Fruit fly (Drosophila melanogaster) whole organism, wandering third instar larva: ENCODE data around the gene CG31102.

Experiments
- Abd-B ChIP-seq: fragments of >200 bp; optimal IDR thresholded peaks from 2 replicates; lab custom pipeline; 2017; ENCODE audit warnings: missing biosample characterization, missing genetic modification characterization
- CG32264 ChIP-seq: fragments of 200-800 bp; sonication (Bioruptor generic); optimal IDR thresholded peaks from 2 replicates; lab custom pipeline; 2016; ENCODE audit warnings: missing biosample characterization, missing genetic modification characterization
- CG9705 ChIP-seq: fragments of 200-800 bp; sonication (Bioruptor generic); optimal IDR thresholded peaks from 2 replicates; lab custom pipeline; 2018; ENCODE audit warnings: missing biosample characterization, mild to moderate bottlenecking, missing genetic modification characterization
- CrebA ChIP-seq: fragments of 200-800 bp; sonication (Bioruptor generic); optimal IDR thresholded peaks from 2 replicates; lab custom pipeline; 2016; ENCODE audit warnings: missing biosample characterization, mild to moderate bottlenecking, missing genetic modification characterization, borderline replicate concordance
- Dfd ChIP-seq: fragments of >200 bp; optimal IDR thresholded peaks from 2 replicates; lab custom pipeline; 2017; ENCODE audit warnings: missing biosample characterization, missing genetic modification characterization
- GATAd ChIP-seq: sonication (Bioruptor generic); optimal IDR thresholded peaks from 2 replicates; lab custom pipeline; 2016; ENCODE audit warnings: missing biosample characterization, missing genetic modification characterization
- HLH106 ChIP-seq: fragments of 200-800 bp; optimal IDR thresholded peaks from 3 replicates; lab custom pipeline; 2019; ENCODE audit warnings: missing biosample characterization, mild to moderate bottlenecking, missing genetic modification characterization, moderate library complexity
- Hr78 ChIP-seq: fragments of >200 bp; optimal IDR thresholded peaks from 2 replicates; lab custom pipeline; 2017; ENCODE audit warnings: missing biosample characterization, missing genetic modification characterization
- Hr83 ChIP-seq: fragments of 200-300 bp; sonication (Bioruptor generic); optimal IDR thresholded peaks from 2 replicates; lab custom pipeline; 2016; ENCODE audit warnings: missing biosample characterization, mild to moderate bottlenecking, missing genetic modification characterization, moderate library complexity; ENCODE audit not compliant: poor library complexity, severe bottlenecking
- Jra ChIP-seq: sonication (Bioruptor generic); optimal IDR thresholded peaks from 2 replicates; lab custom pipeline; 2016; ENCODE audit warnings: missing biosample characterization, missing genetic modification characterization
- Mio ChIP-seq: sonication (Bioruptor generic); optimal IDR thresholded peaks from 2 replicates; lab custom pipeline; 2016; ENCODE audit warnings: missing biosample characterization, missing genetic modification characterization
- Myc ChIP-seq: fragments of >200 bp; optimal IDR thresholded peaks from 2 replicates; lab custom pipeline; 2017
- N ChIP-seq: fragments of >200 bp; optimal IDR thresholded peaks from 2 replicates; lab custom pipeline; 2018; ENCODE audit warnings: missing biosample characterization, missing external identifiers, missing genetic modification characterization
- OdsH ChIP-seq: fragments of 200-800 bp; sonication (Bioruptor generic); optimal IDR thresholded peaks from 2 replicates; lab custom pipeline; 2016; ENCODE audit warnings: missing biosample characterization, mild to moderate bottlenecking, missing genetic modification characterization
- Rel ChIP-seq, 2 experiments: fragments of 200-800 bp; sonication (Bioruptor generic) in 1 of 2; optimal IDR thresholded peaks; 2 replicates in 1 of 2; 3 replicates in 1 of 2; lab custom pipeline; 2016 to 2019; ENCODE audit warnings: mild to moderate bottlenecking in 2 of 2, missing biosample characterization in 2 of 2, missing genetic modification characterization in 2 of 2, moderate library complexity in 1 of 2
- Sp1 ChIP-seq: fragments of 200-800 bp; sonication (Bioruptor generic); optimal IDR thresholded peaks from 3 replicates; lab custom pipeline; 2019; ENCODE audit warnings: missing biosample characterization, mild to moderate bottlenecking, missing genetic modification characterization, moderate library complexity
- br ChIP-seq: fragments of 200-800 bp; sonication (Bioruptor generic); optimal IDR thresholded peaks from 2 replicates; lab custom pipeline; 2016; ENCODE audit warnings: missing biosample characterization, missing genetic modification characterization
- brk ChIP-seq: fragments of 200-800 bp; sonication (Bioruptor generic); optimal IDR thresholded peaks from 2 replicates; lab custom pipeline; 2016; ENCODE audit warnings: missing biosample characterization, mild to moderate bottlenecking, missing genetic modification characterization
- dl ChIP-seq, 2 experiments: fragments of 175-275, 200-275 bp in 1 of 2; fragments of 200-275 bp in 1 of 2; sonication (Bioruptor generic); optimal IDR thresholded peaks; lab custom pipeline; 2018; ENCODE audit warnings: mild to moderate bottlenecking in 2 of 2, missing biosample characterization in 2 of 2, missing genetic modification characterization in 2 of 2, moderate library complexity in 2 of 2; ENCODE audit not compliant: partially characterized antibody in 2 of 2, insufficient read depth in 1 of 2
- dmrt93B ChIP-seq: fragments of 200-800 bp; sonication (Bioruptor generic); optimal IDR thresholded peaks from 2 replicates; lab custom pipeline; 2018; ENCODE audit warnings: missing biosample characterization, mild to moderate bottlenecking, missing genetic modification characterization
- dsf ChIP-seq: sonication (Bioruptor generic); optimal IDR thresholded peaks from 2 replicates; lab custom pipeline; 2016; ENCODE audit warnings: missing biosample characterization, missing genetic modification characterization, borderline replicate concordance
- ey ChIP-seq: fragments of 200-800 bp; sonication (Bioruptor generic); optimal IDR thresholded peaks from 2 replicates; lab custom pipeline; 2016; ENCODE audit warnings: missing biosample characterization, missing genetic modification characterization
- foxo ChIP-seq, 2 experiments: fragments of 200-800 bp; sonication (Bioruptor generic); optimal IDR thresholded peaks; 2 replicates in 1 of 2; 3 replicates in 1 of 2; lab custom pipeline; 2016 to 2017; ENCODE audit warnings: missing biosample characterization in 2 of 2, missing genetic modification characterization in 2 of 2
- fru ChIP-seq: fragments of 200-800 bp; sonication (Bioruptor generic); optimal IDR thresholded peaks from 3 replicates; lab custom pipeline; 2016; ENCODE audit warnings: missing biosample characterization, mild to moderate bottlenecking, missing genetic modification characterization
- lola ChIP-seq: fragments of >200 bp; optimal IDR thresholded peaks from 2 replicates; lab custom pipeline; 2017; ENCODE audit warnings: missing biosample characterization, missing genetic modification characterization
- psq ChIP-seq: fragments of 200-800 bp; sonication (Bioruptor generic); optimal IDR thresholded peaks from 3 replicates; lab custom pipeline; 2017; ENCODE audit warnings: missing biosample characterization, mild to moderate bottlenecking, missing genetic modification characterization, moderate library complexity
- rgr ChIP-seq: fragments of 200-800 bp; sonication (Bioruptor generic); optimal IDR thresholded peaks from 3 replicates; lab custom pipeline; 2016; ENCODE audit warnings: missing biosample characterization, mild to moderate bottlenecking, missing genetic modification characterization
- sage ChIP-seq: fragments of 200-800 bp; sonication (Bioruptor generic); optimal IDR thresholded peaks from 2 replicates; lab custom pipeline; 2016; ENCODE audit warnings: missing biosample characterization, mild to moderate bottlenecking, missing genetic modification characterization
- sv ChIP-seq: fragments of 200-800 bp; sonication (Bioruptor generic); optimal IDR thresholded peaks from 3 replicates; lab custom pipeline; 2016; ENCODE audit warnings: missing biosample characterization, missing genetic modification characterization
- tai ChIP-seq: sonication (Bioruptor generic); optimal IDR thresholded peaks from 2 replicates; lab custom pipeline; 2016; ENCODE audit warnings: missing biosample characterization, missing genetic modification characterization
- usp ChIP-seq: fragments of >200 bp; optimal IDR thresholded peaks from 2 replicates; lab custom pipeline; 2017; ENCODE audit warnings: missing biosample characterization, missing genetic modification characterization

CG31102 gene

DNA sequence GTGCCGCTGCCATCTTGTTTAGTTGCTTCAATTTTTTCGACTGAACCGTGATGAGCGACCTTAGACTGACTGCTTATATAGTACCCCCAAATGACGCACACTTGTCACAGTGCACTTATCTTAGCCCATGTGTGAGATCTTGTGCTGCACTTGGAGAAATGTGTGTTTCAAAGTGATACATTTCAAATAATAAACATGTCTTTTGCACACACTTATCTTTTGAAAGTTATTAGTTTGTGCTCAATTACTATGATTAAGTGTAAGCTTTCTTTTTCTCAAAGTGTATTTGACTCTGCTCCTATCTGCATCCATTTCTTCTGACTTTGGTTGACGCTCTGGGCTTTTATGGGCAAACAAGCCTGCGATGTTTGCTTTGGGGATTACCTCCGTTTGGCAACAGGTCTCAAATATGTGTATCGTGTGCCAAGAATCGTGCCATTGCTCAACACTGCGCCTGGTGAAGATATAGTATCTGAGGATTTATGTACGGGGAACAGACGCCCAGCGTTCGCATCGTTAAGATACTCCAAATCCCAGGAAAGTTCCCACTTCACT lies 15.5 kb downstream of the CG31102 start, which contains the start of gene CG10514:
Gene CG10514 (minus strand): TSS at position 51 of the 555 bp plus-strand sequence.
- peak; percentile 13 for TF ChIP-seq fru (GFP tag; lab: Kevin White, UChicago)
- TF ChIP-seq Abd-B (GFP tag; lab: Kevin White, UChicago): no peak
- peak; percentile 77 for TF ChIP-seq Hr83
- TF ChIP-seq foxo (GFP tag; optimal IDR thresholded peaks at IDR 0.05; lab: Kevin White, UChicago): peak in 1 of 2 experiments; percentile 18
- TF ChIP-seq psq (GFP tag; lab: Kevin White, UChicago): peak; percentile 18
- peak; percentile 24 for TF ChIP-seq rgr (GFP tag; lab: Kevin White, UChicago)
- TF ChIP-seq HLH106 (tag; lab: Kevin White, UChicago): no peak
- TF ChIP-seq Sp1 (GFP tag; lab: Kevin White, UChicago): peak; percentile 10
- peak; percentile 36 for TF ChIP-seq br (GFP tag; lab: Kevin White, UChicago)
- TF ChIP-seq ey: peak; percentile 4
- TF ChIP-seq OdsH: peak; percentile 43
- TF ChIP-seq sage (GFP tag; lab: Kevin White, UChicago): no peak
- no peak for TF ChIP-seq dsf (GFP tag; lab: Kevin White, UChicago)

DNA sequence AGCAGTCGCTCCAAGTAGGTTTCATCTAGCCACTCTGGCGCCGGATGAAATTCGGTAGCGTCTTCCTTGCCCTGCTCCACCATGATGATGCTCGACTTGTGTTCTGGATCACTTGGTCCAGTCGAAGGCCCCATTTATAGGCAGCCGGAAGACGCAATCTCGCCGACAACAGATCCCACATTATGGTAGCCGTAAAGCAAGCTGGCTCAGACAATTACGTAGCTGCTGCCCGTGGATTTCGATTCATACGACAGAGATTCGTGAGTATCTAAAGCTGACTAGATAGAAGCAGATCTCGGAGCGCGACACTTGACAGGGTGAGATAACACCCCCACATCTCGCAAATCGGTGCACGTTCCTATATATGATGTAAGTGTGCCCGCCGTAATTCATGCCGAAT lies 18.3 kb downstream of the CG31102 start, which contains the start of gene CG10513:
Gene CG10513 (minus strand): TSS at position 101 of the 400 bp plus-strand sequence.
- TF ChIP-seq Rel (GFP tag; optimal IDR thresholded peaks at IDR 0.05; lab: Kevin White, UChicago) (no peak), Rel (tag; optimal IDR thresholded peaks at IDR 0.05; lab: Kevin White, UChicago) (no peak), br (GFP tag; lab: Kevin White, UChicago) (no peak), ey (no peak), HLH106 (tag; lab: Kevin White, UChicago) (no peak), CG9705 (GFP tag; lab: Kevin White, UChicago) (no peak), GATAd (GFP tag; lab: Kevin White, UChicago) (no peak), N (GFP tag; lab: Kevin White, UChicago) (no peak), brk (GFP tag; lab: Kevin White, UChicago) (no peak), Hr78 (GFP tag; lab: Kevin White, UChicago) (no peak), dmrt93B (GFP tag; lab: Kevin White, UChicago) (no peak), CrebA (GFP tag; lab: Kevin White, UChicago) (no peak), sv (GFP tag; lab: Kevin White, UChicago) (no peak), tai (GFP tag; lab: Kevin White, UChicago) (no peak)

DNA sequence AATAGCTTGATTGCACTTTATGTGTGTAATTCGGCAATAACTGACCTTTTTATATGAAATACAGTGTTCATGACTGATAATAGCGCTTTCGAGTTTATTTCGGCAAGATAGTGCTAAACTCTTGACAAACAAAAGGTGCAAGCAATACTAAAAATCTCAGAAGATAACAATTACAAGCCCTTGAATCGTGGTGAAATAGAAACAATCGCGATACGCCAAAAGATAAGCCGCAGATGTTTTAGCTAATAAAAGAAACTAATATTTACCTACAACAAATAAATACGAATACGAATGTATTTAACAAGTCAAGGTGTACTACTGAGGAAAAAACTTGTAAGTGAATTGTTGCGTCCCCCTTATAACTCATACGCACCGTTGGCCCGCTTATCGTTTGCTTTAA lies 20.1 kb downstream of the CG31102 start:
- TF ChIP-seq psq (GFP tag; lab: Kevin White, UChicago): no peak
- no peak for TF ChIP-seq sv (GFP tag; lab: Kevin White, UChicago)
- no peak for TF ChIP-seq Mio (GFP tag; lab: Kevin White, UChicago)
- no peak for TF ChIP-seq CG32264 (GFP tag; lab: Kevin White, UChicago)
- no peak for TF ChIP-seq usp (GFP tag; lab: Kevin White, UChicago)
- TF ChIP-seq CG9705 (GFP tag; lab: Kevin White, UChicago): no peak
- TF ChIP-seq Sp1 (GFP tag; lab: Kevin White, UChicago): no peak
- TF ChIP-seq Hr78 (GFP tag; lab: Kevin White, UChicago): no peak
- TF ChIP-seq brk (GFP tag; lab: Kevin White, UChicago): no peak
- no peak for TF ChIP-seq Jra (GFP tag; lab: Kevin White, UChicago)
- TF ChIP-seq lola: no peak
- TF ChIP-seq ey: no peak
- TF ChIP-seq Dfd (GFP tag; lab: Kevin White, UChicago): no peak

DNA sequence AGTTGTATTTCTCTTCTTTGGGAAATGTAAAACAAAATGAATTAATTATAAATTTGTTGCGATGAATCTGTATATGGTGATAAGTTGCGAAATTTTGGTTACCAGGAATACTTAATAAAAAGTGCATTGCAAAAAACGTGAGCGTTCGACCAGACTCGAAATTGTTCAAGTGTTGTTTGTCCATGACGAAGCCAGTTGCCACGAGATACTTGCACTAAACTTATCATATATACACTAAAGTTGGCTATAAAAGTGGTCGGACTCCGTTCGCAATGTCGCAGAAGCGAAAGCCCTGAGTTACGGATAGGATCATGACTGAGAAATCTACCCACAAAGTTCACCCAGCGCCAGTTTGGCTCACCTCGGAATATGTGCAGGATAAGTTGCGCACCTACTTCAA lies 21.9 kb downstream of the CG31102 start, which contains the start of gene CG11878:
Gene CG11878 (plus strand): TSS at position 301 of the 400 bp plus-strand sequence.
- TF ChIP-seq rgr (GFP tag; lab: Kevin White, UChicago): no peak
- TF ChIP-seq CG32264 (GFP tag; lab: Kevin White, UChicago): no peak
- TF ChIP-seq Myc: no peak
- no peak for TF ChIP-seq sage (GFP tag; lab: Kevin White, UChicago)
- TF ChIP-seq dl (GFP tag; optimal IDR thresholded peaks at IDR 0.05; lab: Kevin White, UChicago; ENCODE audit: insufficient read depth in 1 of 2, partially characterized antibody in 2 of 2): no peak
- no peak for TF ChIP-seq Mio (GFP tag; lab: Kevin White, UChicago)
- no peak for TF ChIP-seq tai (GFP tag; lab: Kevin White, UChicago)
- TF ChIP-seq Jra (GFP tag; lab: Kevin White, UChicago): no peak
- no peak for TF ChIP-seq CG9705 (GFP tag; lab: Kevin White, UChicago)
- no peak for TF ChIP-seq psq (GFP tag; lab: Kevin White, UChicago)
- TF ChIP-seq, all 38 proteins: peak for 0
